Worm (Caenorhabditis elegans): Measurements from ENCODE around the gene F38H4.3.

F38H4.3 gene

ce11 chrIV:11809708-11810114 is 32.5 kb upstream of the F38H4.3 start (continued):
- TF ChIP-seq die-1 (tag; optimal IDR thresholded peaks at IDR 0.05): peak; percentile 34
- TF ChIP-seq ZK185.1 (tag; optimal IDR thresholded peaks at IDR 0.05; ENCODE audit: poor library complexity, severe bottlenecking): peak; percentile 40
- TF ChIP-seq C06A6.2 (GFP tag; conservative IDR thresholded peaks at IDR 0.05): 0 out of 2 replicates have a peak, but pooled peaks have one; percentile 15
- peak; percentile 75 for TF ChIP-seq somi-1 (GFP tag; optimal IDR thresholded peaks at IDR 0.05)
- TF ChIP-seq madf-10 (tag; optimal IDR thresholded peaks at IDR 0.05): peak; percentile 40
- no peak for TF ChIP-seq C17E4.6 (GFP tag; IDR thresholded peaks at IDR 0.05)
- TF ChIP-seq egrh-3 (GFP tag; IDR thresholded peaks at IDR 0.05): 0 out of 2 replicates have a peak, but pooled peaks have one; percentile 3
- peak; percentile 49 for TF ChIP-seq ztf-26 (tag; optimal IDR thresholded peaks at IDR 0.05)
- TF ChIP-seq lin-40 (tag; optimal IDR thresholded peaks at IDR 0.05): peak; percentile 74
- TF ChIP-seq chd-7 (tag; optimal IDR thresholded peaks at IDR 0.05): peak; percentile 18
- TF ChIP-seq F23B12.7 (tag; optimal IDR thresholded peaks at IDR 0.05; ENCODE audit: insufficient read depth): peak; percentile 24
- no peak for TF ChIP-seq Y95B8A.8 (GFP tag; IDR thresholded peaks at IDR 0.05)
- TF ChIP-seq hmg-1.2 (GFP tag; IDR thresholded peaks at IDR 0.05): peak; percentile 65; the same call in 1 of the 2 replicates
- TF ChIP-seq snpc-4 (GFP tag; optimal IDR thresholded peaks at IDR 0.05): no peak
- TF ChIP-seq snpc-4 (tag; optimal IDR thresholded peaks at IDR 0.05): peak in 1 of 4 experiments; percentile 28
- peak; percentile 69 for TF ChIP-seq K12H6.12 (tag; optimal IDR thresholded peaks at IDR 0.05)

ce11 chrIV:11812017-11812416 is 30.2 kb upstream of the F38H4.3 start:
- TF ChIP-seq Y53F4B.3 (GFP tag; IDR thresholded peaks at IDR 0.05): no peak

ce11 chrIV:11813901-11814300 is 28.3 kb upstream of the F38H4.3 start, which contains the start of gene M117.1:
TSS of gene M117.1 (plus strand) at chrIV:11814247.
- TF ChIP-seq die-1 (tag; optimal IDR thresholded peaks at IDR 0.05): no peak
- TF ChIP-seq zfh-2 (GFP tag; conservative IDR thresholded peaks at IDR 0.05): 0 out of 2 replicates have a peak, but pooled peaks have one; percentile 11

ce11 chrIV:11820067-11820913 is 21.9 kb upstream of the F38H4.3 start:
- TF ChIP-seq nhr-27 (tag; optimal IDR thresholded peaks at IDR 0.05) (no peak), F22D6.2 (tag; optimal IDR thresholded peaks at IDR 0.05) (no peak), lag-1 (GFP tag; IDR thresholded peaks at IDR 0.05) (no peak), egl-44 (GFP tag; IDR thresholded peaks at IDR 0.05) (0 out of 2 replicates have a peak, but pooled peaks have one; percentile 7), F57C9.4 (tag; optimal IDR thresholded peaks at IDR 0.05) (no peak), hmg-1.2 (GFP tag; IDR thresholded peaks at IDR 0.05) (peak; percentile 42; the same call in 1 of the 2 replicates), pha-4 (tag; optimal IDR thresholded peaks at IDR 0.05) (peak; percentile 53), Y67H2A.10 (GFP tag; conservative IDR thresholded peaks at IDR 0.05) (no peak), unc-130 (GFP tag; optimal IDR thresholded peaks at IDR 0.05) (peak; percentile 42), Y53F4B.3 (GFP tag; IDR thresholded peaks at IDR 0.05) (no peak), egrh-3 (GFP tag; IDR thresholded peaks at IDR 0.05) (no peak), repo-1 (tag; optimal IDR thresholded peaks at IDR 0.05) (peak; percentile 64), dpl-1 (GFP tag; optimal IDR thresholded peaks at IDR 0.05) (no peak), gei-17 (GFP tag; optimal IDR thresholded peaks at IDR 0.05) (no peak), ztf-25 (GFP tag; IDR thresholded peaks at IDR 0.05) (peak; percentile 79; the same call in 1 of the 2 replicates), cebp-2 (GFP tag; IDR thresholded peaks at IDR 0.05) (0 out of 2 replicates have a peak, but pooled peaks have one; percentile 21), rpc-1 (optimal IDR thresholded peaks at IDR 0.05) (no peak), rpc-1 (tag; optimal IDR thresholded peaks at IDR 0.05) (no peak), Y79H2A.3 (GFP tag; conservative IDR thresholded peaks at IDR 0.05) (peak; percentile 92), ztf-22 (GFP tag; optimal IDR thresholded peaks at IDR 0.05) (no peak), F37B4.10 (GFP tag; IDR thresholded peaks at IDR 0.05) (no peak), ceh-40 (GFP tag; IDR thresholded peaks at IDR 0.05) (no peak), sea-2 (GFP tag; IDR thresholded peaks at IDR 0.05) (no peak), lir-1 (GFP tag; conservative IDR thresholded peaks at IDR 0.05) (no peak), akir-1 (GFP tag; optimal IDR thresholded peaks at IDR 0.05) (no peak), F55B11.4 (tag; optimal IDR thresholded peaks at IDR 0.05; ENCODE audit: borderline replicate concordance, insufficient read depth) (no peak), Y95B8A.8 (GFP tag; IDR thresholded peaks at IDR 0.05) (peak; percentile 60; the same call in 1 of the 2 replicates), bed-1 (GFP tag; IDR thresholded peaks at IDR 0.05) (no peak)

All from whole organism, young adult.